Fruit fly (Drosophila melanogaster) whole organism, embryonic: ENCODE measurements around the gene HP1c.
A peak's percentile ranks its signal among the peaks of the same experiment; 100 is the strongest.

Experiments used
- Atf3 ChIP-seq: fragments of 200-800 bp; sonication (Bioruptor generic); optimal IDR thresholded peaks from 3 replicates; lab custom pipeline; 2016; ENCODE audit warnings: missing biosample characterization, missing genetic modification characterization
- Blimp-1 ChIP-seq: fragments of 200-800 bp; sonication (Bioruptor generic); optimal IDR thresholded peaks from 3 replicates; lab custom pipeline; 2018; ENCODE audit warnings: missing biosample characterization, missing genetic modification characterization, mild to moderate bottlenecking, moderate library complexity, missing genetic modification reagents
- CG10959 ChIP-seq: fragments of 200-800 bp; sonication (Bioruptor generic); IDR thresholded peaks from 2 replicates; pipeline ENCODE4 v1.3.6; 2022; ENCODE audit warnings: missing biosample characterization, missing genetic modification characterization
- CG11504 ChIP-seq: fragments of 200-800 bp; sonication (Bioruptor generic); optimal IDR thresholded peaks from 3 replicates; lab custom pipeline; 2019; ENCODE audit warnings: missing biosample characterization, mild to moderate bottlenecking, missing genetic modification characterization, moderate library complexity
- CG13123 ChIP-seq: fragments of 200-800 bp; sonication (Bioruptor generic); optimal IDR thresholded peaks from 2 replicates; lab custom pipeline; 2016; ENCODE audit warnings: missing biosample characterization, missing genetic modification characterization
- CG17359 ChIP-seq: fragments of 200-800 bp; sonication (Bioruptor generic); optimal IDR thresholded peaks from 3 replicates; lab custom pipeline; 2018; ENCODE audit warnings: missing biosample characterization, mild to moderate bottlenecking, missing genetic modification characterization, moderate library complexity
- CG18764 ChIP-seq: fragments of 200-800 bp; sonication (Bioruptor generic); optimal IDR thresholded peaks from 3 replicates; lab custom pipeline; 2016; ENCODE audit warnings: missing biosample characterization, missing genetic modification characterization
- CG31224 ChIP-seq: fragments of 200-800 bp; sonication (Bioruptor generic); IDR thresholded peaks from 2 replicates; pipeline ENCODE4 v1.3.6; 2022; ENCODE audit warnings: missing biosample characterization, missing genetic modification characterization
- CG32772 ChIP-seq: fragments of 200-800 bp; sonication (Bioruptor generic); IDR thresholded peaks from 2 replicates; pipeline ENCODE4 v1.3.6; 2022; ENCODE audit warnings: missing biosample characterization, missing genetic modification characterization
- CG33213 ChIP-seq: fragments of 200-800 bp; sonication (Bioruptor generic); optimal IDR thresholded peaks from 3 replicates; lab custom pipeline; 2016; ENCODE audit warnings: missing biosample characterization, missing genetic modification characterization
- CG4282 ChIP-seq: fragments of 200-800 bp; sonication (Bioruptor generic); optimal IDR thresholded peaks from 2 replicates; lab custom pipeline; 2016; ENCODE audit warnings: missing biosample characterization, missing genetic modification characterization
- CG4328 ChIP-seq: fragments of 200-800 bp; sonication (Bioruptor generic); optimal IDR thresholded peaks from 3 replicates; lab custom pipeline; 2017; ENCODE audit warnings: missing biosample characterization, missing genetic modification reagents, missing genetic modification characterization
- CG6689 ChIP-seq: fragments of 200-800 bp; sonication (Bioruptor generic); IDR thresholded peaks from 2 replicates; pipeline ENCODE4 v1.3.6; 2022; ENCODE audit warnings: missing biosample characterization, missing genetic modification characterization
- CG6765 ChIP-seq: fragments of 200-800 bp; sonication (Bioruptor generic); optimal IDR thresholded peaks from 3 replicates; lab custom pipeline; 2017; ENCODE audit warnings: missing biosample characterization, mild to moderate bottlenecking, missing genetic modification characterization
- CG7963 ChIP-seq: fragments of 200-800 bp; sonication (Bioruptor generic); IDR thresholded peaks from 3 replicates; pipeline ENCODE4 v1.3.6; 2022; ENCODE audit warnings: missing biosample characterization, missing genetic modification characterization; ENCODE audit not compliant: partially characterized antibody
- CG8281 ChIP-seq: fragments of 200-800 bp; sonication (Bioruptor generic); optimal IDR thresholded peaks from 2 replicates; lab custom pipeline; 2018; ENCODE audit warnings: missing biosample characterization, mild to moderate bottlenecking, missing genetic modification characterization, moderate library complexity
- CTCF ChIP-seq: fragments of 200-800 bp; sonication (Bioruptor generic); optimal IDR thresholded peaks from 2 replicates; lab custom pipeline; 2017; ENCODE audit warnings: missing biosample characterization, mild to moderate bottlenecking, missing genetic modification characterization, moderate library complexity
- Deaf1 ChIP-seq: fragments of 200-800 bp; optimal IDR thresholded peaks from 3 replicates; lab custom pipeline; 2019; ENCODE audit warnings: missing biosample characterization, mild to moderate bottlenecking, missing genetic modification characterization, moderate library complexity
- E2f1 ChIP-seq: fragments of 200-800 bp; sonication (Bioruptor generic); IDR thresholded peaks from 2 replicates; pipeline ENCODE4 v1.3.6; 2022; ENCODE audit warnings: missing biosample characterization, missing genetic modification characterization
- Oli ChIP-seq: fragments of 200-800 bp; sonication (Bioruptor generic); optimal IDR thresholded peaks from 2 replicates; lab custom pipeline; 2018; ENCODE audit warnings: missing biosample characterization, mild to moderate bottlenecking, missing genetic modification characterization, moderate library complexity
- Opbp ChIP-seq: fragments of 200-800 bp; sonication (Bioruptor generic); IDR thresholded peaks from 3 replicates; pipeline ENCODE4 v1.3.6; 2022; ENCODE audit warnings: missing biosample characterization, missing genetic modification characterization; ENCODE audit not compliant: partially characterized antibody
- Poxn ChIP-seq: fragments of 200-800 bp; sonication (Bioruptor generic); IDR thresholded peaks from 2 replicates; pipeline ENCODE4 v1.3.6; 2022; ENCODE audit warnings: missing biosample characterization, missing genetic modification characterization
- Ptx1 ChIP-seq: fragments of 200-800 bp; sonication (Bioruptor generic); IDR thresholded peaks from 2 replicates; pipeline ENCODE4 v1.3.6; 2022; ENCODE audit warnings: missing biosample characterization, missing genetic modification characterization
- Rx ChIP-seq: fragments of 200-800 bp; sonication (Bioruptor generic); IDR thresholded peaks from 2 replicates; pipeline ENCODE4 v1.3.6; 2022; ENCODE audit warnings: missing biosample characterization, missing genetic modification characterization
- Sry-δ ChIP-seq: fragments of 200-800 bp; sonication (Bioruptor generic); optimal IDR thresholded peaks from 2 replicates; lab custom pipeline; 2016; ENCODE audit warnings: missing biosample characterization, missing genetic modification characterization
- Stat92E ChIP-seq, 3 experiments: fragments of >200 bp in 2 of 3; fragments of 200-800 bp in 1 of 3; sonication (Bioruptor generic) in 1 of 3; optimal IDR thresholded peaks; 2 replicates each; lab custom pipeline; 2017 to 2019; ENCODE audit warnings: missing biosample characterization in 3 of 3, missing genetic modification characterization in 3 of 3, mild to moderate bottlenecking in 1 of 3, moderate library complexity in 1 of 3
- TFAM ChIP-seq: fragments of 200-800 bp; sonication (Bioruptor generic); optimal IDR thresholded peaks from 2 replicates; lab custom pipeline; 2017; ENCODE audit warnings: missing biosample characterization, missing genetic modification characterization, inconsistent platforms
- Xrp1 ChIP-seq: fragments of 200-800 bp; sonication (Bioruptor generic); IDR thresholded peaks from 2 replicates; pipeline ENCODE4 v1.3.6; 2022; ENCODE audit warnings: missing biosample characterization, missing genetic modification characterization
- bcd ChIP-seq: fragments of 200-800 bp; sonication (Bioruptor generic); optimal IDR thresholded peaks from 2 replicates; lab custom pipeline; 2017; ENCODE audit warnings: missing biosample characterization, mild to moderate bottlenecking, missing genetic modification characterization
- bsh ChIP-seq, 2 experiments: fragments of 200-800 bp; sonication (Bioruptor generic); optimal IDR thresholded peaks; 2 replicates each; lab custom pipeline; 2017 to 2018; ENCODE audit warnings: mild to moderate bottlenecking in 2 of 2, missing biosample characterization in 2 of 2, missing genetic modification characterization in 2 of 2, moderate library complexity in 1 of 2
- chn ChIP-seq: fragments of 200-800 bp; sonication (Bioruptor generic); optimal IDR thresholded peaks from 2 replicates; lab custom pipeline; 2016; ENCODE audit warnings: missing biosample characterization, missing genetic modification characterization
- corto ChIP-seq: fragments of 200-800 bp; sonication (Bioruptor generic); optimal IDR thresholded peaks from 2 replicates; lab custom pipeline; 2016; ENCODE audit warnings: missing biosample characterization, mild to moderate bottlenecking, missing genetic modification characterization, moderate library complexity
- dan ChIP-seq: fragments of 200-800 bp; sonication (Bioruptor generic); IDR thresholded peaks from 2 replicates; pipeline ENCODE4 v1.3.6; 2022; ENCODE audit warnings: missing biosample characterization, missing genetic modification characterization
- disco-r ChIP-seq: fragments of 200-800 bp; sonication (Bioruptor generic); optimal IDR thresholded peaks from 2 replicates; lab custom pipeline; 2016; ENCODE audit warnings: missing biosample characterization, missing genetic modification characterization
- ftz-f1 ChIP-seq: fragments of 200-800 bp; sonication (Bioruptor generic); optimal IDR thresholded peaks from 2 replicates; lab custom pipeline; 2016; ENCODE audit warnings: missing biosample characterization, missing genetic modification characterization
- hth ChIP-seq: fragments of >200 bp; optimal IDR thresholded peaks from 2 replicates; lab custom pipeline; 2017; ENCODE audit warnings: inconsistent platforms
- jigr1 ChIP-seq: fragments of 200-800 bp; sonication (Bioruptor generic); IDR thresholded peaks from 3 replicates; pipeline ENCODE4 v1.3.6; 2022; ENCODE audit warnings: missing biosample characterization, missing genetic modification characterization
- knrl ChIP-seq: fragments of 200-800 bp; sonication (Bioruptor generic); IDR thresholded peaks from 3 replicates; pipeline ENCODE4 v1.3.6; 2022; ENCODE audit warnings: missing biosample characterization, missing genetic modification characterization; ENCODE audit not compliant: partially characterized antibody
- lab ChIP-seq: fragments of 200-800 bp; sonication (Bioruptor generic); optimal IDR thresholded peaks from 3 replicates; lab custom pipeline; 2017; ENCODE audit warnings: missing biosample characterization, missing genetic modification characterization, mild to moderate bottlenecking, moderate library complexity, missing genetic modification reagents
- lbe ChIP-seq: fragments of 200-800 bp; sonication (Bioruptor generic); optimal IDR thresholded peaks from 2 replicates; lab custom pipeline; 2016; ENCODE audit warnings: missing biosample characterization, mild to moderate bottlenecking, missing genetic modification characterization
- nerfin-1 ChIP-seq: fragments of 200-800 bp; sonication (Bioruptor generic); optimal IDR thresholded peaks from 3 replicates; lab custom pipeline; 2019; ENCODE audit warnings: missing biosample characterization, mild to moderate bottlenecking, missing genetic modification characterization, moderate library complexity
- nom ChIP-seq: fragments of 200-800 bp; sonication (Bioruptor generic); optimal IDR thresholded peaks from 2 replicates; lab custom pipeline; 2017; ENCODE audit warnings: missing biosample characterization, missing genetic modification characterization, mild to moderate bottlenecking, moderate library complexity, missing genetic modification reagents
- onecut ChIP-seq: fragments of 200-800 bp; sonication (Bioruptor generic); IDR thresholded peaks from 2 replicates; pipeline ENCODE4 v1.3.6; 2022; ENCODE audit warnings: missing biosample characterization, missing genetic modification characterization
- pan ChIP-seq, 4 experiments: fragments of >200 bp in 3 of 4; fragments of 200-800 bp in 1 of 4; sonication (Bioruptor generic) in 1 of 4; optimal IDR thresholded peaks in 3 of 4; IDR thresholded peaks in 1 of 4; 2 replicates each; pipeline versions ENCODE4 v1.3.6 to Lab custom; 2017 to 2022; ENCODE audit warnings: missing biosample characterization in 2 of 4, missing genetic modification characterization in 2 of 4, mixed read lengths in 1 of 4
- pho ChIP-seq: fragments of 200-800 bp; sonication (Bioruptor generic); optimal IDR thresholded peaks from 2 replicates; lab custom pipeline; 2016; ENCODE audit warnings: missing biosample characterization, missing genetic modification characterization
- phol ChIP-seq: fragments of 200-800 bp; sonication (Bioruptor generic); optimal IDR thresholded peaks from 3 replicates; lab custom pipeline; 2018; ENCODE audit warnings: missing biosample characterization, mild to moderate bottlenecking, missing genetic modification characterization, moderate library complexity
- ro ChIP-seq: fragments of 200-800 bp; sonication (Bioruptor generic); IDR thresholded peaks from 2 replicates; pipeline ENCODE4 v1.3.6; 2022; ENCODE audit warnings: missing biosample characterization, missing genetic modification characterization
- sens-2 ChIP-seq: fragments of 200-800 bp; sonication (Bioruptor generic); IDR thresholded peaks from 2 replicates; pipeline ENCODE4 v1.3.6; 2022; ENCODE audit warnings: missing biosample characterization, missing genetic modification characterization
- sqz ChIP-seq: fragments of 200-800 bp; sonication (Bioruptor generic); optimal IDR thresholded peaks from 3 replicates; lab custom pipeline; 2018; ENCODE audit warnings: missing biosample characterization, mild to moderate bottlenecking, missing genetic modification characterization
- toy ChIP-seq: fragments of 200-800 bp; sonication (Bioruptor generic); IDR thresholded peaks from 2 replicates; pipeline ENCODE4 v1.3.6; 2022; ENCODE audit warnings: missing biosample characterization, missing genetic modification characterization
- trem ChIP-seq: fragments of 200-800 bp; optimal IDR thresholded peaks from 3 replicates; lab custom pipeline; 2019; ENCODE audit warnings: missing biosample characterization, mild to moderate bottlenecking, missing genetic modification characterization, moderate library complexity
- usp ChIP-seq: fragments of >200 bp; optimal IDR thresholded peaks from 2 replicates; lab custom pipeline; 2017; ENCODE audit warnings: missing biosample characterization, missing genetic modification characterization

The HP1c gene

DNA sequence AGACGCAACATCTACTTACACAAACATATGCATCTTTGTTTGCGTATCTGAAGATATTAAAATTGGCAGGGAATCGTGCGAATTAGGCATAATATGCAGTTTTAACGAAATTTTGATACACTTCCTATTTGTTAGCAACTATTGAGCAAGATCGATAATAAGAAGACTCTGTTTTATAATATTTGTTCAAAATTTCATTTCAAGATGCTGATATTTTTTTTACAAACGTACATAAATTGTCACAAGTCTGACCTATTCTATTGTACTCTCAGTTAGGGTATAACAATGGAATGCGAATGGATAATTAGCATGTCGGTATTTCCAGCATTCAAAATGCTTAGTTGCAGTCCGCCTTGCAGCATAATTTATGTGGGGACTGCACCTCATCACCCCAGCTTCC, 17.6 kb upstream of the HP1c start (continued):
- TF ChIP-seq CG17359 = peak; percentile 13
- TF ChIP-seq CG4328 (GFP tag; lab: Kevin White, UChicago) = no peak
- no peak for TF ChIP-seq knrl (GFP tag; lab: Robert Waterston, UW)
- TF ChIP-seq CG18764 (GFP tag; lab: Kevin White, UChicago) = no peak
- TF ChIP-seq Oli (tag; lab: Kevin White, UChicago) = peak; percentile 7
- TF ChIP-seq CG6689 (GFP tag; lab: Robert Waterston, UW) = peak; percentile 17; the same call in 1 of the 2 replicates
- no peak for TF ChIP-seq lbe
- TF ChIP-seq bsh (GFP tag; optimal IDR thresholded peaks at IDR 0.05; lab: Kevin White, UChicago) = no peak
- no peak for TF ChIP-seq trem (tag; lab: Kevin White, UChicago)
- no peak for TF ChIP-seq corto
- TF ChIP-seq onecut (GFP tag; lab: Robert Waterston, UW) = no peak
- TF ChIP-seq dan = no peak
- TF ChIP-seq pho (GFP tag; lab: Kevin White, UChicago) = no peak
- no peak for TF ChIP-seq sqz (GFP tag; lab: Kevin White, UChicago)
- no peak for TF ChIP-seq Rx
- TF ChIP-seq pan (optimal IDR thresholded peaks at IDR 0.05; lab: Kevin White, UChicago) = no peak
- peak in 1 of 2 experiments; percentile 75 for TF ChIP-seq pan (GFP tag; optimal IDR thresholded peaks at IDR 0.05 in 1 of 2, IDR thresholded peaks at IDR 0.05 in 1 of 2)
- peak; percentile 61; the same call in 1 of the 2 replicates for TF ChIP-seq Xrp1 (GFP tag; lab: Robert Waterston, UW)
- no peak for TF ChIP-seq CG6765
- TF ChIP-seq usp (GFP tag; lab: Kevin White, UChicago) = no peak
- TF ChIP-seq CG31224 = 0 out of 2 replicates have a peak, but pooled peaks have one; percentile 12
- TF ChIP-seq chn (GFP tag; lab: Kevin White, UChicago) = no peak
- no peak for TF ChIP-seq CG11504
- no peak for TF ChIP-seq nerfin-1 (tag; lab: Kevin White, UChicago)
- no peak for TF ChIP-seq CG8281 (tag; lab: Kevin White, UChicago)
- no peak for TF ChIP-seq ftz-f1 (GFP tag; lab: Kevin White, UChicago)
- TF ChIP-seq Stat92E (GFP tag; optimal IDR thresholded peaks at IDR 0.05; lab: Kevin White, UChicago) = no peak
- TF ChIP-seq toy (GFP tag; lab: Robert Waterston, UW) = no peak
- no peak for TF ChIP-seq sens-2
- no peak for TF ChIP-seq CG13123 (GFP tag; lab: Kevin White, UChicago)
- TF ChIP-seq CG10959 (GFP tag; lab: Robert Waterston, UW) = no peak
- no peak for TF ChIP-seq CG33213 (GFP tag; lab: Kevin White, UChicago)
- no peak for TF ChIP-seq CTCF (GFP tag; lab: Kevin White, UChicago)
- TF ChIP-seq E2f1 = no peak
- no peak for TF ChIP-seq lab
- peak; percentile 73 for TF ChIP-seq Ptx1 (GFP tag; lab: Robert Waterston, UW)
- TF ChIP-seq CG4282 (GFP tag; lab: Kevin White, UChicago) = no peak
- no peak for TF ChIP-seq jigr1
- TF ChIP-seq Atf3 = no peak
- no peak for TF ChIP-seq bcd (GFP tag; lab: Kevin White, UChicago)
- TF ChIP-seq Opbp (GFP tag; lab: Robert Waterston, UW) = no peak
- TF ChIP-seq hth (lab: Kevin White, UChicago) = no peak
- no peak for TF ChIP-seq nom (GFP tag; lab: Kevin White, UChicago)
- TF ChIP-seq disco-r (GFP tag; lab: Kevin White, UChicago) = no peak
- no peak for TF ChIP-seq CG7963
- no peak for TF ChIP-seq Poxn (GFP tag; lab: Robert Waterston, UW)
- 0 out of 2 replicates have a peak, but pooled peaks have one; percentile 7 for TF ChIP-seq CG32772 (GFP tag; lab: Robert Waterston, UW)
- TF ChIP-seq ro = no peak
- TF ChIP-seq Sry-δ (GFP tag; lab: Kevin White, UChicago) = no peak
- no peak for TF ChIP-seq TFAM (GFP tag; lab: Kevin White, UChicago)
- TF ChIP-seq phol (tag; lab: Kevin White, UChicago) = peak; percentile 19
- TF ChIP-seq Deaf1 (tag; lab: Kevin White, UChicago) = no peak
- no peak for TF ChIP-seq Blimp-1
